Worm (Caenorhabditis elegans) whole organism, L1 larva: ENCODE results near the gene coa-7.

ENCODE experiments used
- nhr-237 ChIP-seq: fragments of 150-350 bp; optimal IDR thresholded peaks from 2 replicates; lab custom pipeline; 2014; ENCODE audit warnings: missing biosample characterization, missing genetic modification characterization
- snpc-4 ChIP-seq: fragments of 150-350 bp; optimal IDR thresholded peaks from 2 replicates; lab custom pipeline; 2014; ENCODE audit warnings: missing biosample characterization, missing genetic modification characterization
- ztf-11 ChIP-seq, 2 experiments: sonication (generic microtip); optimal IDR thresholded peaks; 2 replicates each; lab custom pipeline; 2016 to 2017; ENCODE audit warnings: missing genetic modification characterization in 2 of 2, missing biosample characterization in 1 of 2, missing compliant biosample characterization in 1 of 2

ce11 chrII:11599751-11600150, 51.2 kb downstream of the coa-7 start, which contains the start of gene npp-5:
- TF ChIP-seq snpc-4 (tag; lab: Kevin White, UChicago) (no peak), nhr-237 (tag; lab: Kevin White, UChicago) (no peak), ztf-11 (tag; optimal IDR thresholded peaks at IDR 0.05; lab: Kevin White, UChicago) (no peak)
